Worm (Caenorhabditis elegans): ENCODE data around the gene C34C12.8.

Gene C34C12.8

DNA sequence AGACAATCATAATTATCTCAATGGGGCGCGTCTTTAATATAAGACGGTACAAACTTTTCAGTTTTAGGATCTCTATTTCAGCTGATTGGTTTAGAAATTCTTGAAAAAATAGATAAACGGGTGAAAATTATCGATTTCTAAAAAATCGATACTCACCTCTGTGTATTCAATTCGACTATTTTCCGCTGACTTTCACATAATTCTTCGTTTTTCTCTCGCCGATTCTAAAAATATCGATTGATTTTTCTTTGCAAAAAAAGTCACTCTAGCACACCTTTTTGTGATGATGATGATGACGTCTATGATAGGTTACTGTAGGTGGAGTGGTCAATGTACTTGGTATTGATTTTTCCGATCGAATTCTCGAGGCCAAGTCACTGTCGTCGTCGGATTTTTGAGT, 30.4 kb upstream of the C34C12.8 start:
- no peak for TF ChIP-seq ets-7 (tag; optimal IDR thresholded peaks at IDR 0.05)
- TF ChIP-seq scrt-1 (GFP tag; IDR thresholded peaks at IDR 0.05) = no peak
- no peak for TF ChIP-seq F13C5.2 (tag; optimal IDR thresholded peaks at IDR 0.05)
- TF ChIP-seq tbx-11 (GFP tag; IDR thresholded peaks at IDR 0.05) = no peak
- no peak for TF ChIP-seq flt-1 (GFP tag; IDR thresholded peaks at IDR 0.05)
- TF ChIP-seq tbx-37 (GFP tag; conservative IDR thresholded peaks at IDR 0.05) = no peak
- TF ChIP-seq ama-1 (optimal IDR thresholded peaks at IDR 0.05) = no peak
- no peak for TF ChIP-seq hnd-1 (tag; optimal IDR thresholded peaks at IDR 0.05)
- TF ChIP-seq sea-1 (GFP tag; conservative IDR thresholded peaks at IDR 0.05) = no peak
- TF ChIP-seq B0310.2 (tag; optimal IDR thresholded peaks at IDR 0.05) = no peak
- TF ChIP-seq ceh-13 (GFP tag; optimal IDR thresholded peaks at IDR 0.05) = no peak
- TF ChIP-seq aly-1 (tag; optimal IDR thresholded peaks at IDR 0.05) = no peak
- TF ChIP-seq pes-1 (GFP tag; IDR thresholded peaks at IDR 0.05) = no peak
- no peak for TF ChIP-seq tra-4 (tag; optimal IDR thresholded peaks at IDR 0.05)
- TF ChIP-seq hmg-4 (GFP tag; optimal IDR thresholded peaks at IDR 0.05) = no peak

DNA sequence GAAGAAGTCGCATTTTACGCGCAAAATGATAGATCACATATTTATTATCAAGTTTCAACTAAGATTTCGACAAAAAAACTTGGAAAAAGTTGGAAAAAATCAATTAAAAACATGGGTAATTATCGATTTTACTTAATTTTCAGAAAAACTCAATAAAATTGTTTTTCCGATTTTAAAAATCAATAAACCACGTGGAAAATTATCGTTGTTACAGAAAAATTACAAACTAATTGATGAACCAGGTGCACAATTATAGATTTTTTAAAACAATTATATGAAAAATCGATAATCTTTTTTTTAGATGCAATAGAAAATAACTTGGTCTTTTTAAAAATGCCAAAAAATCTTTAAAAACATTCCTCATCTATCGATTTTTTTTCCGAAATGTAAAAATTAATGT, 29.5 kb upstream of the C34C12.8 start:
- TF ChIP-seq scrt-1 (GFP tag; IDR thresholded peaks at IDR 0.05) (no peak), ama-1 (optimal IDR thresholded peaks at IDR 0.05) (no peak), hmg-4 (GFP tag; optimal IDR thresholded peaks at IDR 0.05) (no peak), ceh-13 (GFP tag; optimal IDR thresholded peaks at IDR 0.05) (no peak), ets-7 (tag; optimal IDR thresholded peaks at IDR 0.05) (no peak), B0310.2 (tag; optimal IDR thresholded peaks at IDR 0.05) (no peak)

- TF ChIP-seq ets-7 (tag; optimal IDR thresholded peaks at IDR 0.05) (no peak), tbx-37 (GFP tag; conservative IDR thresholded peaks at IDR 0.05) (no peak), hmg-4 (GFP tag; optimal IDR thresholded peaks at IDR 0.05) (no peak), hmbx-1 (tag; optimal IDR thresholded peaks at IDR 0.05) (no peak), pes-1 (GFP tag; IDR thresholded peaks at IDR 0.05) (no peak), ceh-13 (GFP tag; optimal IDR thresholded peaks at IDR 0.05) (no peak), F13C5.2 (tag; optimal IDR thresholded peaks at IDR 0.05) (no peak), ama-1 (optimal IDR thresholded peaks at IDR 0.05) (no peak), B0310.2 (tag; optimal IDR thresholded peaks at IDR 0.05) (no peak)
Observed at ce11 chrIII:3431385-3431784, 28.8 kb upstream of the C34C12.8 start, which contains the start of gene K01A11.1. Gene K01A11.1, minus strand, starts transcription at chrIII:3431485.

DNA sequence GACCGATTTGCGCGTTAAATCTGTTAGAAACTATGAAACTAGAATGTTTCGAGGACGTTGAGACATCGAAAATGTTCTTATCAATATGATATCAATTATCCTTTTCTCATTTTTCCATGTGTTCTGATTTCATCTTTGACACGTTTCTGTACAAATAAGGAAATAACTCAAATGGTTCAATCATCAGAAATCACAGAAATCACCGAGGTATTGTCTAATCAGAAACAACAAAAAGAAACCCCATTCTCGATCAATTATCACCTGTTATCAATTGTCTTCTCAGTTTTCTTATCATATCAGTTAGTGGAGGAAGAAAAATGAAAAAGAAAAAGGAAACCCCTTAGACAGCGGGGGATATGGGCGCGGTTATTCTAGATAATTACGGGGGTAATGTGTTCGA, 25.1 kb upstream of the C34C12.8 start:
- TF ChIP-seq scrt-1 (GFP tag; IDR thresholded peaks at IDR 0.05) (no peak), tra-4 (tag; optimal IDR thresholded peaks at IDR 0.05) (no peak), tbx-11 (GFP tag; IDR thresholded peaks at IDR 0.05) (no peak), hmg-4 (GFP tag; optimal IDR thresholded peaks at IDR 0.05) (no peak), F13C5.2 (tag; optimal IDR thresholded peaks at IDR 0.05) (no peak), aly-1 (tag; optimal IDR thresholded peaks at IDR 0.05) (no peak), ceh-36 (tag; optimal IDR thresholded peaks at IDR 0.05) (no peak), ceh-13 (GFP tag; optimal IDR thresholded peaks at IDR 0.05) (no peak), hmbx-1 (tag; optimal IDR thresholded peaks at IDR 0.05) (no peak), flt-1 (GFP tag; IDR thresholded peaks at IDR 0.05) (no peak), sea-1 (GFP tag; conservative IDR thresholded peaks at IDR 0.05) (no peak), tbx-37 (GFP tag; conservative IDR thresholded peaks at IDR 0.05) (no peak), hnd-1 (tag; optimal IDR thresholded peaks at IDR 0.05) (no peak), pes-1 (GFP tag; IDR thresholded peaks at IDR 0.05) (no peak), ets-7 (tag; optimal IDR thresholded peaks at IDR 0.05) (no peak)

ce11 chrIII:3437139-3437538, 23.1 kb upstream of the C34C12.8 start:
- TF ChIP-seq hnd-1 (tag; optimal IDR thresholded peaks at IDR 0.05) (no peak), hmg-4 (GFP tag; optimal IDR thresholded peaks at IDR 0.05) (no peak), tbx-11 (GFP tag; IDR thresholded peaks at IDR 0.05) (no peak), tbx-37 (GFP tag; conservative IDR thresholded peaks at IDR 0.05) (no peak), B0310.2 (tag; optimal IDR thresholded peaks at IDR 0.05) (no peak), aly-1 (tag; optimal IDR thresholded peaks at IDR 0.05) (no peak), pes-1 (GFP tag; IDR thresholded peaks at IDR 0.05) (no peak), ets-7 (tag; optimal IDR thresholded peaks at IDR 0.05) (no peak), F13C5.2 (tag; optimal IDR thresholded peaks at IDR 0.05) (no peak), flt-1 (GFP tag; IDR thresholded peaks at IDR 0.05) (no peak), hmbx-1 (tag; optimal IDR thresholded peaks at IDR 0.05) (no peak), scrt-1 (GFP tag; IDR thresholded peaks at IDR 0.05) (no peak)

ce11 chrIII:3444139-3444538, 16.1 kb upstream of the C34C12.8 start, which contains the start of gene spe-41:
Gene spe-41, minus strand, starts transcription at chrIII:3444210.
- TF ChIP-seq B0310.2 (tag; optimal IDR thresholded peaks at IDR 0.05) = no peak
- TF ChIP-seq pes-1 (GFP tag; IDR thresholded peaks at IDR 0.05) = no peak
- TF ChIP-seq F13C5.2 (tag; optimal IDR thresholded peaks at IDR 0.05) = no peak
- no peak for TF ChIP-seq hmbx-1 (tag; optimal IDR thresholded peaks at IDR 0.05)
- no peak for TF ChIP-seq hmg-4 (GFP tag; optimal IDR thresholded peaks at IDR 0.05)
- no peak for TF ChIP-seq scrt-1 (GFP tag; IDR thresholded peaks at IDR 0.05)
- no peak for TF ChIP-seq flt-1 (GFP tag; IDR thresholded peaks at IDR 0.05)
- no peak for TF ChIP-seq sea-1 (GFP tag; conservative IDR thresholded peaks at IDR 0.05)
- no peak for TF ChIP-seq ama-1 (optimal IDR thresholded peaks at IDR 0.05)
- no peak for TF ChIP-seq tbx-11 (GFP tag; IDR thresholded peaks at IDR 0.05)
- no peak for TF ChIP-seq ceh-13 (GFP tag; optimal IDR thresholded peaks at IDR 0.05)
- TF ChIP-seq aly-1 (tag; optimal IDR thresholded peaks at IDR 0.05) = no peak

ce11 chrIII:3452563-3453210, 7.5 kb upstream of the C34C12.8 start, which contains the start of the genes K01A11.3 and C34C12.12:
Gene K01A11.3, minus strand, starts transcription at chrIII:3452613.
Gene C34C12.12, plus strand, starts transcription at chrIII:3453194.
- TF ChIP-seq ama-1 (optimal IDR thresholded peaks at IDR 0.05) = no peak
- no peak for TF ChIP-seq scrt-1 (GFP tag; IDR thresholded peaks at IDR 0.05)
- no peak for TF ChIP-seq B0310.2 (tag; optimal IDR thresholded peaks at IDR 0.05)
- no peak for TF ChIP-seq hmbx-1 (tag; optimal IDR thresholded peaks at IDR 0.05)
- TF ChIP-seq ceh-36 (tag; optimal IDR thresholded peaks at IDR 0.05) = no peak
- no peak for TF ChIP-seq flt-1 (GFP tag; IDR thresholded peaks at IDR 0.05)
- TF ChIP-seq hnd-1 (tag; optimal IDR thresholded peaks at IDR 0.05) = no peak
- TF ChIP-seq F13C5.2 (tag; optimal IDR thresholded peaks at IDR 0.05) = no peak
- no peak for TF ChIP-seq ets-7 (tag; optimal IDR thresholded peaks at IDR 0.05)

All from whole organism, early embryonic.